Worm (Caenorhabditis elegans) whole organism, L1 larva: ENCODE measurements around the gene npr-41.

Experiments
- ces-1 ChIP-seq: fragments of 150-350 bp; optimal IDR thresholded peaks from 2 replicates; lab custom pipeline; 2014; ENCODE audit warnings: missing biosample characterization, missing genetic modification reagents, missing genetic modification characterization
- lin-39 ChIP-seq: fragments of 150-350 bp; optimal IDR thresholded peaks from 2 replicates; lab custom pipeline; 2014; ENCODE audit warnings: missing biosample characterization, missing genetic modification reagents, missing genetic modification characterization
- lsy-2 ChIP-seq, 2 experiments: fragments of 150-350 bp; optimal IDR thresholded peaks; 2 replicates each; lab custom pipeline; 2014; ENCODE audit warnings: missing biosample characterization in 2 of 2, missing genetic modification characterization in 2 of 2
- unc-130 ChIP-seq: fragments of 150-350 bp; optimal IDR thresholded peaks from 2 replicates; lab custom pipeline; 2017; ENCODE audit warnings: missing biosample characterization, missing genetic modification characterization, inconsistent platforms

DNA sequence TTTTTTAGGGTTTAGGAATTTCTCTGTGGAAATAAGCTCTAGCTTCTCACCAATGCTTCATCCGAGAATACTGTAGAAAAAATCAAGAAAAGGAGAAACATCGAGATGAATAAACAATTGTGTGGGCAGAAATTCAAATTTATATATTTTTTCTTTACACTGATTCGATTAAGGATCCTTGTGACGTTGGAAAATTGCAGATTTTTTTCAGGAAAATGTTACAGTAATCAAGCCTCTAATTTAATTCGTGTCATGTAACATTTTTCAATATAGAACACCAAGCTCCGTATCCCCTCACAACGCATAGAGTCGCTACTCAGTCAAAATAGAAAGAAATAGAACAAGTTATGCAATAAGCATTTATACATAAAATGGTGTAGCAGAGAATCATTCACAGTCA lies 34.1 kb upstream of the npr-41 start, which contains the start of gene W02B12.16:
- no peak for TF ChIP-seq unc-130
- no peak for TF ChIP-seq ces-1 (GFP tag; lab: Kevin White, UChicago)
- TF ChIP-seq lsy-2 (tag; optimal IDR thresholded peaks at IDR 0.05; lab: Kevin White, UChicago) = no peak
- no peak for TF ChIP-seq lin-39 (tag; lab: Kevin White, UChicago)
